Worm (Caenorhabditis elegans) whole organism, early embryonic: ENCODE results near the gene nsy-4.

Experiments used
- B0310.2 ChIP-seq: sonication (generic microtip); optimal IDR thresholded peaks from 2 replicates; lab custom pipeline; 2016; ENCODE audit warnings: mild to moderate bottlenecking, missing genetic modification characterization, missing compliant biosample characterization
- F13C5.2 ChIP-seq: sonication (generic microtip); optimal IDR thresholded peaks from 2 replicates; lab custom pipeline; 2017; ENCODE audit warnings: mild to moderate bottlenecking, missing genetic modification characterization, inconsistent platforms, missing compliant biosample characterization
- aly-1 ChIP-seq: sonication (generic microtip); optimal IDR thresholded peaks from 2 replicates; lab custom pipeline; 2016; ENCODE audit warnings: missing genetic modification characterization, missing compliant biosample characterization
- ama-1 ChIP-seq: fragments of 150-350 bp; optimal IDR thresholded peaks from 2 replicates; lab custom pipeline; 2014
- ceh-13 ChIP-seq: fragments of 200-800 bp; sonication (Bioruptor generic); optimal IDR thresholded peaks from 2 replicates; lab custom pipeline; 2018; ENCODE audit warnings: mild to moderate bottlenecking, missing genetic modification characterization, missing compliant biosample characterization
- ceh-36 ChIP-seq: sonication (generic microtip); optimal IDR thresholded peaks from 2 replicates; lab custom pipeline; 2016; ENCODE audit warnings: missing genetic modification characterization, inconsistent platforms, missing compliant biosample characterization
- ets-7 ChIP-seq: sonication (generic microtip); optimal IDR thresholded peaks from 2 replicates; lab custom pipeline; 2016; ENCODE audit warnings: missing genotype, missing genetic modification characterization, missing compliant biosample characterization
- flt-1 ChIP-seq: fragments of 200-800 bp; sonication (Bioruptor generic); IDR thresholded peaks from 2 replicates; pipeline ENCODE4 v1.3.6; 2022; ENCODE audit warnings: missing genetic modification characterization, missing compliant biosample characterization
- hmbx-1 ChIP-seq: sonication (generic microtip); optimal IDR thresholded peaks from 2 replicates; lab custom pipeline; 2016; ENCODE audit warnings: mild to moderate bottlenecking, missing genetic modification characterization, missing compliant biosample characterization
- hmg-4 ChIP-seq: fragments of 200-800 bp; sonication (Bioruptor generic); optimal IDR thresholded peaks from 2 replicates; lab custom pipeline; 2018; ENCODE audit warnings: mild to moderate bottlenecking, missing genetic modification characterization, missing compliant biosample characterization
- hnd-1 ChIP-seq: sonication (generic microtip); optimal IDR thresholded peaks from 2 replicates; lab custom pipeline; 2016; ENCODE audit warnings: missing genetic modification characterization, missing compliant biosample characterization
- pes-1 ChIP-seq: fragments of 200-800 bp; sonication (Bioruptor generic); IDR thresholded peaks from 2 replicates; pipeline ENCODE4 v1.3.6; 2022; ENCODE audit warnings: missing genetic modification reagents, missing genetic modification characterization, missing compliant biosample characterization
- scrt-1 ChIP-seq: fragments of 200-800 bp; sonication (Bioruptor generic); IDR thresholded peaks from 2 replicates; pipeline ENCODE4 v1.3.6; 2022; ENCODE audit warnings: missing genetic modification characterization, missing compliant biosample characterization
- sea-1 ChIP-seq: fragments of 200-800 bp; sonication (Bioruptor generic); conservative IDR thresholded peaks from 2 replicates; pipeline ENCODE4 v1.3.6; 2022; ENCODE audit warnings: missing genetic modification characterization, missing compliant biosample characterization
- tbx-11 ChIP-seq: fragments of 200-800 bp; sonication (Bioruptor generic); IDR thresholded peaks from 2 replicates; pipeline ENCODE4 v1.3.6; 2022; ENCODE audit warnings: missing genetic modification characterization, missing compliant biosample characterization
- tbx-37 ChIP-seq: fragments of 200-800 bp; sonication (Bioruptor generic); conservative IDR thresholded peaks from 2 replicates; pipeline ENCODE4 v1.3.6; 2022; ENCODE audit warnings: missing genetic modification reagents, missing genetic modification characterization, missing compliant biosample characterization
- tra-4 ChIP-seq: sonication (generic microtip); optimal IDR thresholded peaks from 2 replicates; lab custom pipeline; 2017; ENCODE audit warnings: missing genetic modification characterization, missing compliant biosample characterization

The nsy-4 gene

ce11 chrIV:2306447-2306846, 16.6 kb upstream of the nsy-4 start, which contains the start of gene mksr-2:
Gene mksr-2 (minus strand): TSS chrIV:2306547.
- TF ChIP-seq ets-7 (no peak), aly-1 (tag; lab: Kevin White, UChicago) (no peak), tbx-11 (no peak), hnd-1 (tag; lab: Kevin White, UChicago) (no peak), sea-1 (no peak), ceh-36 (tag; lab: Kevin White, UChicago) (no peak), scrt-1 (GFP tag; lab: Robert Waterston, UW) (no peak), tbx-37 (GFP tag; lab: Robert Waterston, UW) (no peak)

DNA sequence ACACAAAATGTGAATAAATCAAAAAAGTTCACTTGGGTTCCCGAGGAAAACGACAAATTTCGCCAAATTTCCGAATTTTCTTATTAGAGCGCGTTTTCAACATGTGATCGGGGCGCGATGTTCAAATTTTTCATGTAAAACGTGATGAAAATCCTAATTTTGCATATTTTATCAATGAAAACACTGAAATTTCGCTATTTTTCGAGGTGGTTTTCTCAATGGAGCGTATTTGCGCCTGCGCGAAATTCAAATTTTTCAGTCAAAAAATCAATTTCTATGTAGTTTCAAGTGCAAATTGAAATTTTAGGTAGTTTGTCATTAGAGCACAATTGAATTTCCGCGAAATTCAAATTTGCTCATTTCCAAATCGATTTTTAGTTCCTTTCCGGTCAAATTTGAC, 15.7 kb upstream of the nsy-4 start:
- TF ChIP-seq flt-1 (GFP tag; lab: Robert Waterston, UW) (no peak), hnd-1 (tag; lab: Kevin White, UChicago) (no peak), tbx-11 (no peak), sea-1 (no peak), tra-4 (no peak), ceh-13 (GFP tag; lab: Kevin White, UChicago) (no peak), pes-1 (GFP tag; lab: Robert Waterston, UW) (no peak), F13C5.2 (no peak), ama-1 (lab: Kevin White, UChicago) (no peak), ceh-36 (tag; lab: Kevin White, UChicago) (no peak), B0310.2 (no peak), hmg-4 (GFP tag; lab: Kevin White, UChicago) (no peak), hmbx-1 (no peak)

DNA sequence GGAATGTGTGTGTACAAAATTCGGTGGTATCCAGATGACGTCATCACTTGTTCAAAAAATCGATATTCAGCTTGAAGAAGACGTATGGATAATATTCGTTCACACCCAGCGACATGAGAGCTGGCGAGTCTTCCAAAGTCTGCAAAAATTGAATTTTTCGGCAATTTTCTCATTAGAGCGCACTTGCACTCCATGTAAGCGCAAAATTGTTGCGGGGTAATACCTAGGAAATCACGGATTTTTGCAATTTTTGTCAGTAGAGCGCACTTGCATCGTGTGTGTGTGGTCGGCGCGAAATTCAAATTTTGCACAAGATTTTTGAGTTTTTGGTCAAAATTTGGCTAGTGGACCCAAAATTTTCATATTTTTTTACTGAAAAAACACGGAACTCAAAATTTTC, 14.9 kb upstream of the nsy-4 start:
- no peak for TF ChIP-seq aly-1 (tag; lab: Kevin White, UChicago)

ce11 chrIV:2311554-2311953, 11.5 kb upstream of the nsy-4 start:
- TF ChIP-seq tbx-37 (GFP tag; lab: Robert Waterston, UW) (no peak), scrt-1 (GFP tag; lab: Robert Waterston, UW) (no peak), pes-1 (GFP tag; lab: Robert Waterston, UW) (no peak), hmg-4 (GFP tag; lab: Kevin White, UChicago) (no peak), hmbx-1 (no peak), flt-1 (GFP tag; lab: Robert Waterston, UW) (no peak), ceh-36 (tag; lab: Kevin White, UChicago) (no peak), ama-1 (lab: Kevin White, UChicago) (no peak), tra-4 (no peak), ets-7 (no peak), F13C5.2 (no peak), tbx-11 (no peak), sea-1 (no peak), aly-1 (tag; lab: Kevin White, UChicago) (no peak), ceh-13 (GFP tag; lab: Kevin White, UChicago) (no peak), B0310.2 (no peak)

ce11 chrIV:2313721-2314683, 9.1 kb upstream of the nsy-4 start, which contains the start of gene vha-11:
Gene vha-11 (minus strand): TSS chrIV:2314567.
- no peak for TF ChIP-seq hmbx-1
- TF ChIP-seq sea-1: no peak
- no peak for TF ChIP-seq ceh-36 (tag; lab: Kevin White, UChicago)
- TF ChIP-seq aly-1 (tag; lab: Kevin White, UChicago): no peak
- no peak for TF ChIP-seq tbx-37 (GFP tag; lab: Robert Waterston, UW)
- TF ChIP-seq tbx-11: no peak
- no peak for TF ChIP-seq flt-1 (GFP tag; lab: Robert Waterston, UW)
- TF ChIP-seq B0310.2: no peak
- no peak for TF ChIP-seq pes-1 (GFP tag; lab: Robert Waterston, UW)
- TF ChIP-seq hmg-4 (GFP tag; lab: Kevin White, UChicago): no peak
- TF ChIP-seq ama-1 (lab: Kevin White, UChicago): no peak
- TF ChIP-seq ceh-13 (GFP tag; lab: Kevin White, UChicago): no peak
- no peak for TF ChIP-seq tra-4
- TF ChIP-seq ets-7: no peak

- TF ChIP-seq flt-1 (GFP tag; lab: Robert Waterston, UW) (no peak), sea-1 (no peak), aly-1 (tag; lab: Kevin White, UChicago) (no peak), hmbx-1 (no peak), tbx-11 (no peak), ceh-13 (GFP tag; lab: Kevin White, UChicago) (no peak), ama-1 (lab: Kevin White, UChicago) (no peak), pes-1 (GFP tag; lab: Robert Waterston, UW) (no peak), F13C5.2 (no peak), ceh-36 (tag; lab: Kevin White, UChicago) (no peak), B0310.2 (no peak), tra-4 (no peak), ets-7 (no peak), tbx-37 (GFP tag; lab: Robert Waterston, UW) (no peak), hnd-1 (tag; lab: Kevin White, UChicago) (no peak)
These were observed 8.2 kb upstream of the nsy-4 start for ce11 chrIV:2314862-2315261.

DNA sequence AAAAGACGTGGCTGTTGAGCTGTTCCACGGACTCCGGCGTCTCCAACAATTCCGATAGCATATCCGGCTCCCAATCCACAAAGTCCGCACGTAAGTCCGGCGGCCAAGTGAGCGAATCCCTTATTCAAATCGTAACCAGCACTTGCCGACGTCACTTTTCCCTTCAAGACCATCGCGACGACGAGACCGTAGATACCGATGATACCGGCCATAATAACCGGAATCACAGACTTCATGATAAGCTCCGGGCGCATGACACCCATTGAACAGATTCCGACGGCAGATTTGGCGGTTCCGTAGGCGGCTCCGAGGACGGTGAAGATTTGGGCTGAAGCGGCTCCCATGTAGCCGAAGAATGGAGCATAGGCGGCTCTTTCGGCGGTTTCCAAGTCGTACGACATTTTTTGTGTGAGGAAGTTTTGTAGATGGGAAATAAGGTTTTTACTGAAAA, 7.5 kb upstream of the nsy-4 start, which contains the start of gene vha-3:
TSS of gene vha-3 (minus strand) at position 401 of the 451 bp plus-strand sequence.
- TF ChIP-seq B0310.2 (no peak), ceh-13 (GFP tag; lab: Kevin White, UChicago) (no peak), ama-1 (lab: Kevin White, UChicago) (no peak), hmbx-1 (no peak)

DNA sequence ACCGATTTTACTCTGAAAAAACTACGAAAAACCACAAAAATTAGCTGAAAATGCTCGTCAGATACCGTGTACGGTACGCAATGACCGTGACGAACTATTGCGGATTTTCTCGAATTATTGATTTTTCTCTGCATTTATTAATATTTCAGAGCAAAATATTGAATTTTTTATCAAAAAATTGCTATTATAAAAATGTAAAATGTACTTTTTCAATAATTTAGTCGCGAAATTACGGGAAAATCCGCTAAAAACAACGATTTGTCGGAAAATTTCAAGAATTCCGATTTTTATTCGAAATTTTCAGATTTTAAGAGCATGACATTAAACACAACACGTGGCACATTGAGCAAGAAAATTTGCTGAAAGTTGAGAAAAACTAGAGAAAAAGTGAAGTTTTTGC, 6.8 kb upstream of the nsy-4 start, which contains the start of gene Y38F2AL.12:
TSS of gene Y38F2AL.12 (plus strand) at position 301 of the 400 bp plus-strand sequence.
- TF ChIP-seq F13C5.2 (no peak), hmbx-1 (no peak), ets-7 (no peak), ceh-36 (tag; lab: Kevin White, UChicago) (no peak), tbx-11 (no peak), pes-1 (GFP tag; lab: Robert Waterston, UW) (no peak), B0310.2 (no peak), ceh-13 (GFP tag; lab: Kevin White, UChicago) (no peak)
